Worm (Caenorhabditis elegans): ENCODE measurements around the gene F12E12.6.

DNA sequence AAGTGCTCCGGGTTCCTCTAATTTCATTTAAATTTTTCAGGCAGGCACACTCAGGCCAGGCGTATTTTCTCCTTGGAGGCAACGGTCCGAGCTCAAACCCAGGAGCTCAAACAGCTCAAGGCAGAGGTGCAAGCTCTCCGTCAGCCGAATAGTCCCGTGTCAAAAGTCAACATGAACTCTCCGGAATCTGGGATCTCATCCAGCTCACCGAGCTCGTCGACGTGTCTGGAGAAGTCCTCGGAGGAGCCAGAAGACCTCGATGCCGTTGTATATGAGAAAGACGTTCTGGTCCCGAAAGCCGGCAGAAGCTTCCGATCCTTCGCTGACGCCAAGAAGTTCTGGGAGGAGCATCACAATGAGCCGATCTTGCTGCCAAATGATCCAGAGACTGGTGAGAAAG, 49.0 kb upstream of the F12E12.6 start:
- TF ChIP-seq ceh-82 (tag; optimal IDR thresholded peaks at IDR 0.05) (no peak), skn-1 (tag; optimal IDR thresholded peaks at IDR 0.05) (no peak), blmp-1 (tag; optimal IDR thresholded peaks at IDR 0.05) (no peak), vab-15 (tag; optimal IDR thresholded peaks at IDR 0.05) (no peak), sox-4 (tag; optimal IDR thresholded peaks at IDR 0.05) (no peak), nhr-11 (tag; optimal IDR thresholded peaks at IDR 0.05) (no peak), unc-62 (GFP tag; optimal IDR thresholded peaks at IDR 0.05) (no peak), snpc-4 (tag; optimal IDR thresholded peaks at IDR 0.05) (no peak), nhr-90 (tag; optimal IDR thresholded peaks at IDR 0.05; ENCODE audit: poor library complexity) (no peak), sptf-1 (tag; optimal IDR thresholded peaks at IDR 0.05) (no peak), snu-23 (GFP tag; optimal IDR thresholded peaks at IDR 0.05) (no peak), pqm-1 (tag; optimal IDR thresholded peaks at IDR 0.05) (no peak)

All from whole organism, L1 larva.